Worm (Caenorhabditis elegans): Measurements from ENCODE around the gene EGAP9.4.

Gene EGAP9.4

DNA sequence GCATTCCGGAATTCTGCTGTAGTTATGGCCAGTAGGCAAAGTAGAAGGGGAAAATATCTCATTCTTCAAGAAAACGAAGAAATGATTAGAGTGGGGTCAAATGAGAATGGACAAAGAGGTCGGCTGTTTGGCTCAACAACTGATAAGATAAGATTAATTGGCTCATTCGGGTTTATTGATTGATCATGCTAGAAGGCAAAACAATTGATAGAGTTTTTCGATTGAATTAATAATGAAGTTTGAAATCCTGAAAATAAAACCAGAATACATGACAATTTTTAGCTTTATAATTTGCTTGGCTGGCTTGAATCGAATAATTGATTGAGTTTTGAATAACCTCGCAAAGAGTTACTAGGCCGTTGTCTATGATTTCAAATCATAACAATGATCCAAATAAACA is 49.6 kb downstream of the EGAP9.4 start, which contains the start of gene ppt-1:
ppt-1 (minus strand) TSS at position 101 of the 400 bp plus-strand sequence.
- no peak for TF ChIP-seq tra-4 (tag; optimal IDR thresholded peaks at IDR 0.05)

Measured in whole organism, early embryonic.